Worm (Caenorhabditis elegans): ENCODE measurements around the gene bus-4.

- no peak for TF ChIP-seq mdl-1 (tag; optimal IDR thresholded peaks at IDR 0.05)
- TF ChIP-seq egl-27 (tag; optimal IDR thresholded peaks at IDR 0.05): no peak
- TF ChIP-seq zag-1 (tag; optimal IDR thresholded peaks at IDR 0.05): no peak
- TF ChIP-seq elt-3 (tag; optimal IDR thresholded peaks at IDR 0.05): no peak
- TF ChIP-seq nhr-11 (tag; optimal IDR thresholded peaks at IDR 0.05): no peak
- TF ChIP-seq ceh-28 (tag; optimal IDR thresholded peaks at IDR 0.05): no peak
- TF ChIP-seq lin-15B (tag; optimal IDR thresholded peaks at IDR 0.05): no peak
- TF ChIP-seq nhr-28 (tag; optimal IDR thresholded peaks at IDR 0.05): no peak
These were observed 22.4 kb downstream of the bus-4 start, which contains the start of gene cif-1 for ce11 chrIV:4710459-4710858.

All from whole organism, L3 larva.